Worm (Caenorhabditis elegans) whole organism, L4/young adult: ENCODE data around the gene T20D4.7.

Experiments
- W03F9.2 ChIP-seq: fragments of 150-350 bp; optimal IDR thresholded peaks from 2 replicates; lab custom pipeline; 2014; ENCODE audit warnings: missing biosample characterization, missing genetic modification characterization
- dao-5 ChIP-seq: sonication (generic microtip); optimal IDR thresholded peaks from 2 replicates; lab custom pipeline; 2016; ENCODE audit warnings: missing genotype, missing genetic modification characterization, moderate library complexity, missing compliant biosample characterization

ce11 chrV:3444777-3445089 lies 36.0 kb downstream of the T20D4.7 start, which contains the start of gene cfz-2:
- TF ChIP-seq W03F9.2 (no peak), dao-5 (tag; lab: Kevin White, UChicago) (no peak)
